Worm (Caenorhabditis elegans) whole organism, young adult: ENCODE data around the gene C16C8.9.

Experiments
- B0019.2 ChIP-seq: fragments of 200-800 bp; sonication (Bioruptor generic); conservative IDR thresholded peaks from 2 replicates; pipeline ENCODE4 v1.3.6; 2022; ENCODE audit warnings: missing genetic modification reagents, missing genetic modification characterization, missing compliant biosample characterization
- B0035.1 ChIP-seq: sonication (generic microtip); optimal IDR thresholded peaks from 2 replicates; lab custom pipeline; 2016; ENCODE audit warnings: missing genetic modification characterization, mild to moderate bottlenecking, missing compliant biosample characterization, missing genotype, missing genetic modification reagents
- B0336.3 ChIP-seq: fragments of 200-800 bp; sonication (Bioruptor generic); IDR thresholded peaks from 2 replicates; pipeline ENCODE4 v1.3.6; 2022; ENCODE audit warnings: missing genetic modification characterization, missing compliant biosample characterization
- F22D6.2 ChIP-seq: sonication (generic microtip); optimal IDR thresholded peaks from 2 replicates; lab custom pipeline; 2016; ENCODE audit warnings: mild to moderate bottlenecking, missing genetic modification characterization, missing compliant biosample characterization
- F55B11.4 ChIP-seq: sonication (generic microtip); optimal IDR thresholded peaks from 2 replicates; lab custom pipeline; 2016; ENCODE audit warnings: missing compliant biosample characterization, missing genetic modification characterization, borderline replicate concordance; ENCODE audit not compliant: insufficient read depth
- K12H6.12 ChIP-seq: fragments of 200-800 bp; sonication (Bioruptor generic); optimal IDR thresholded peaks from 2 replicates; lab custom pipeline; 2018; ENCODE audit warnings: mild to moderate bottlenecking, missing genetic modification characterization, missing compliant biosample characterization
- T26A5.8 ChIP-seq: sonication (generic microtip); optimal IDR thresholded peaks from 2 replicates; lab custom pipeline; 2016; ENCODE audit warnings: missing genetic modification characterization, missing compliant biosample characterization
- Y53F4B.3 ChIP-seq: fragments of 200-800 bp; sonication (Bioruptor generic); IDR thresholded peaks from 2 replicates; pipeline ENCODE4 v1.3.6; 2022; ENCODE audit warnings: missing genetic modification reagents, missing genetic modification characterization, missing compliant biosample characterization
- Y53G8AR.9 ChIP-seq: fragments of 200-800 bp; sonication (Bioruptor generic); conservative IDR thresholded peaks from 2 replicates; pipeline ENCODE4 v1.3.6; 2022; ENCODE audit warnings: missing genetic modification reagents, missing genetic modification characterization, missing compliant biosample characterization
- Y67H2A.10 ChIP-seq: fragments of 200-800 bp; sonication (Bioruptor generic); conservative IDR thresholded peaks from 2 replicates; pipeline ENCODE4 v1.3.6; 2022; ENCODE audit warnings: missing genetic modification reagents, missing genetic modification characterization, missing compliant biosample characterization
- akir-1 ChIP-seq: fragments of 200-800 bp; sonication (Bioruptor generic); optimal IDR thresholded peaks from 2 replicates; lab custom pipeline; 2018; ENCODE audit warnings: mild to moderate bottlenecking, missing genetic modification characterization, moderate library complexity, missing compliant biosample characterization
- ama-1 ChIP-seq, 3 experiments: fragments of 150-350 bp in 1 of 3; sonication (generic microtip) in 2 of 3; optimal IDR thresholded peaks; 2 replicates each; lab custom pipeline; 2014 to 2018; ENCODE audit warnings: missing biosample characterization in 2 of 3, missing genetic modification characterization in 2 of 3, missing genetic modification reagents in 2 of 3
- aptf-2 ChIP-seq: fragments of 200-800 bp; sonication (Bioruptor generic); conservative IDR thresholded peaks from 2 replicates; pipeline ENCODE4 v1.3.6; 2022; ENCODE audit warnings: missing genetic modification reagents, missing genetic modification characterization, missing compliant biosample characterization
- aptf-3 ChIP-seq: fragments of 200-800 bp; sonication (Bioruptor generic); IDR thresholded peaks from 2 replicates; pipeline ENCODE4 v1.3.6; 2022; ENCODE audit warnings: missing genetic modification characterization, missing compliant biosample characterization
- atf-7 ChIP-seq: sonication (generic microtip); optimal IDR thresholded peaks from 2 replicates; lab custom pipeline; 2017; ENCODE audit warnings: mild to moderate bottlenecking, missing genetic modification characterization, missing compliant biosample characterization
- athp-1 ChIP-seq: sonication (generic microtip); optimal IDR thresholded peaks from 2 replicates; lab custom pipeline; 2017; ENCODE audit warnings: mild to moderate bottlenecking, missing genetic modification characterization, missing compliant biosample characterization
- attf-5 ChIP-seq: fragments of 200-800 bp; sonication (Bioruptor generic); optimal IDR thresholded peaks from 2 replicates; lab custom pipeline; 2018; ENCODE audit warnings: mild to moderate bottlenecking, missing genetic modification characterization, missing compliant biosample characterization
- bed-1 ChIP-seq: fragments of 200-800 bp; sonication (Bioruptor generic); IDR thresholded peaks from 2 replicates; pipeline ENCODE4 v1.3.6; 2022; ENCODE audit warnings: missing genetic modification reagents, missing genetic modification characterization, missing compliant biosample characterization
- ceh-91 ChIP-seq: fragments of 200-800 bp; sonication (Bioruptor generic); IDR thresholded peaks from 2 replicates; pipeline ENCODE4 v1.3.6; 2022; ENCODE audit warnings: missing genetic modification reagents, missing genetic modification characterization, missing compliant biosample characterization
- chd-7 ChIP-seq: sonication (generic microtip); optimal IDR thresholded peaks from 2 replicates; lab custom pipeline; 2016; ENCODE audit warnings: mild to moderate bottlenecking, missing genetic modification characterization, moderate library complexity, missing compliant biosample characterization
- dox-1 ChIP-seq: fragments of 200-800 bp; sonication (Bioruptor generic); IDR thresholded peaks from 2 replicates; pipeline ENCODE4 v1.3.6; 2022; ENCODE audit warnings: missing genetic modification reagents, missing genetic modification characterization, missing compliant biosample characterization
- dpff-1 ChIP-seq: sonication (generic microtip); optimal IDR thresholded peaks from 2 replicates; lab custom pipeline; 2017; ENCODE audit warnings: mild to moderate bottlenecking, missing genetic modification characterization, missing compliant biosample characterization
- efl-1 ChIP-seq: fragments of 150-350 bp; optimal IDR thresholded peaks from 2 replicates; lab custom pipeline; 2014; ENCODE audit warnings: missing biosample characterization, missing genetic modification reagents, missing genetic modification characterization
- egrh-3 ChIP-seq: fragments of 200-800 bp; sonication (Bioruptor generic); IDR thresholded peaks from 2 replicates; pipeline ENCODE4 v1.3.6; 2022; ENCODE audit warnings: missing genetic modification reagents, missing genetic modification characterization, missing compliant biosample characterization
- fkh-3 ChIP-seq: sonication (generic microtip); optimal IDR thresholded peaks from 2 replicates; lab custom pipeline; 2016; ENCODE audit warnings: mild to moderate bottlenecking, missing genetic modification characterization, missing compliant biosample characterization
- hlh-12 ChIP-seq: sonication (generic microtip); optimal IDR thresholded peaks from 2 replicates; lab custom pipeline; 2016; ENCODE audit warnings: missing genetic modification characterization, missing compliant biosample characterization
- hmg-1.2 ChIP-seq: fragments of 200-800 bp; sonication (Bioruptor generic); IDR thresholded peaks from 2 replicates; pipeline ENCODE4 v1.3.6; 2022; ENCODE audit warnings: missing genetic modification reagents, missing genetic modification characterization, missing compliant biosample characterization
- hmg-20 ChIP-seq: fragments of 200-800 bp; sonication (Bioruptor generic); IDR thresholded peaks from 2 replicates; pipeline ENCODE4 v1.3.6; 2022; ENCODE audit warnings: missing genetic modification reagents, missing genetic modification characterization, missing compliant biosample characterization
- lag-1 ChIP-seq: fragments of 200-800 bp; sonication (Bioruptor generic); IDR thresholded peaks from 2 replicates; pipeline ENCODE4 v1.3.6; 2022; ENCODE audit warnings: missing genetic modification reagents, missing genetic modification characterization, missing compliant biosample characterization
- lsl-1 ChIP-seq: fragments of 200-800 bp; sonication (Bioruptor generic); optimal IDR thresholded peaks from 2 replicates; lab custom pipeline; 2018; ENCODE audit warnings: mild to moderate bottlenecking, missing genetic modification characterization, moderate library complexity, missing compliant biosample characterization
- madf-10 ChIP-seq: sonication (generic microtip); optimal IDR thresholded peaks from 2 replicates; lab custom pipeline; 2016; ENCODE audit warnings: mild to moderate bottlenecking, missing genetic modification characterization, missing compliant biosample characterization
- madf-3 ChIP-seq: fragments of 200-800 bp; sonication (Bioruptor generic); IDR thresholded peaks from 2 replicates; pipeline ENCODE4 v1.3.6; 2022; ENCODE audit warnings: missing genetic modification reagents, missing genetic modification characterization, missing compliant biosample characterization
- madf-6 ChIP-seq: fragments of 200-800 bp; sonication (Bioruptor generic); IDR thresholded peaks from 2 replicates; pipeline ENCODE4 v1.3.6; 2022; ENCODE audit warnings: missing genetic modification reagents, missing genetic modification characterization, missing compliant biosample characterization
- mcd-1 ChIP-seq: fragments of 200-800 bp; sonication (Bioruptor generic); IDR thresholded peaks from 2 replicates; pipeline ENCODE4 v1.3.6; 2022; ENCODE audit warnings: missing genetic modification reagents, missing genetic modification characterization, missing compliant biosample characterization
- mel-28 ChIP-seq: sonication (generic microtip); optimal IDR thresholded peaks from 2 replicates; lab custom pipeline; 2016; ENCODE audit warnings: borderline replicate concordance, mild to moderate bottlenecking, missing genetic modification characterization, missing compliant biosample characterization
- nfyb-1 ChIP-seq: fragments of 200-800 bp; sonication (Bioruptor generic); IDR thresholded peaks from 2 replicates; pipeline ENCODE4 v1.3.6; 2022; ENCODE audit warnings: missing genetic modification reagents, missing genetic modification characterization, missing compliant biosample characterization
- nhr-179 ChIP-seq: sonication (generic microtip); optimal IDR thresholded peaks from 2 replicates; lab custom pipeline; 2016; ENCODE audit warnings: mild to moderate bottlenecking, missing genetic modification characterization, missing compliant biosample characterization
- nhr-90 ChIP-seq: sonication (generic microtip); optimal IDR thresholded peaks from 2 replicates; lab custom pipeline; 2016; ENCODE audit warnings: missing genotype, mild to moderate bottlenecking, missing genetic modification characterization, missing compliant biosample characterization
- pha-4 ChIP-seq: fragments of 150-350 bp; sonication (generic microtip); optimal IDR thresholded peaks from 2 replicates; lab custom pipeline; 2014; ENCODE audit warnings: missing biosample characterization, missing genetic modification reagents, missing genetic modification characterization
- repo-1 ChIP-seq: sonication (generic microtip); optimal IDR thresholded peaks from 2 replicates; lab custom pipeline; 2017; ENCODE audit warnings: mild to moderate bottlenecking, missing genetic modification characterization, missing compliant biosample characterization
- tlf-1 ChIP-seq: fragments of 200-800 bp; sonication (Bioruptor generic); optimal IDR thresholded peaks from 2 replicates; lab custom pipeline; 2018; ENCODE audit warnings: mild to moderate bottlenecking, missing genetic modification characterization, missing compliant biosample characterization
- unc-62 ChIP-seq: fragments of 150-350 bp; optimal IDR thresholded peaks from 2 replicates; lab custom pipeline; 2014; ENCODE audit warnings: missing biosample characterization, missing genetic modification reagents, missing genetic modification characterization
- xnd-1 ChIP-seq: sonication (generic microtip); optimal IDR thresholded peaks from 2 replicates; lab custom pipeline; 2016; ENCODE audit warnings: missing genotype, missing genetic modification reagents, missing genetic modification characterization, missing compliant biosample characterization
- zfh-2 ChIP-seq: fragments of 200-800 bp; sonication (Bioruptor generic); conservative IDR thresholded peaks from 2 replicates; pipeline ENCODE4 v1.3.6; 2022; ENCODE audit warnings: missing genetic modification reagents, missing genetic modification characterization, missing compliant biosample characterization
- ztf-25 ChIP-seq: fragments of 200-800 bp; sonication (Bioruptor generic); IDR thresholded peaks from 2 replicates; pipeline ENCODE4 v1.3.6; 2022; ENCODE audit warnings: missing genetic modification reagents, missing genetic modification characterization, missing compliant biosample characterization
- ztf-26 ChIP-seq: sonication (generic microtip); optimal IDR thresholded peaks from 2 replicates; lab custom pipeline; 2017; ENCODE audit warnings: missing genetic modification characterization, missing compliant biosample characterization
- ztf-28 ChIP-seq: fragments of 200-800 bp; sonication (Bioruptor generic); IDR thresholded peaks from 2 replicates; pipeline ENCODE4 v1.3.6; 2022; ENCODE audit warnings: missing genetic modification reagents, missing genetic modification characterization, missing compliant biosample characterization
- ztf-3 ChIP-seq: fragments of 200-800 bp; sonication (Bioruptor generic); optimal IDR thresholded peaks from 2 replicates; lab custom pipeline; 2018; ENCODE audit warnings: mild to moderate bottlenecking, missing genetic modification characterization, missing compliant biosample characterization

C16C8.9 gene

DNA sequence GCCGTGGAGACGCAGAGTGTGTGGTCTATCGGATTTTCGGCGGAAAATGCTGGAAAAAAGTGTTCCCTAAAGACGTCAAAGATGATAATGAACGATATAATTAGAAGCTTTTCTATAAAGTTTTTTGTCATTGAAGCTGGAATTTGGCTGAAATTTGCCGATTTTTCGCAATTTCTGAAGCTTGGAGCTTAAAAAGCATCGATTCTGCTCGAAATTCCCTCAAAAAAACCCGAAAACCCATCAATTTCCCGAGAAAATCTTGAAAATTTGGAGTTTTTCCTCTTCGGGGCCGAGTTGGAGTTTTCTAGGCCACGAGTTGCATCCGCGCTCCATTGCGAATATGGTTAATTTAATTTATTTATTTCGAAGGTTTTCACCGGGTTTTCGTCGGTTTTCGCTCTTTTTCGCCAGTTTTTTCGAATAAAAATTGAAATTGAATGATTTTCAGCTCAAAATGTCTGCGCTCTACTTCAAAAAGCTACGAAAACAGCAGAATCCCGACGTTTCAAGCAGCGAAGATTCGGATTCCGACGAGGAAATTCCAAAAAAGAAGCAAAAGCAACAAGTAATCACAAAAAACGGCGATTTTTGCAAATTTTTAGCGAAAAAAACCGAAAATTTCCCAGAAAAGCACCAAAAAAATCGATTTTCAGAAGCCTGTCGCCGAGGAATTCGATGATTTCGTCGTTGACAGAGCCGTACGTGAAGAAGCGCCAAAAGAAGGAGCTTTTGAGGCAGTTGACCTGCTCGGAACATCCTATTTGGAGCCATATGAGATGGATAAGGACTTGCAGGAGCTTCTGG, 39.7 kb upstream of the C16C8.9 start, which contains the start of the genes col-71 and Y49F6B.2 (continued):
- TF ChIP-seq Y53F4B.3 = no peak
- no peak for TF ChIP-seq pha-4 (tag; lab: Kevin White, UChicago)
- TF ChIP-seq zfh-2 = no peak
- peak; percentile 92 for TF ChIP-seq dox-1 (GFP tag; lab: Robert Waterston, UW)
- TF ChIP-seq lsl-1 = peak; percentile 46
- peak; percentile 98 for TF ChIP-seq mcd-1
- TF ChIP-seq ceh-91 (GFP tag; lab: Robert Waterston, UW) = peak; percentile 55
- no peak; the same call in 1 of the 2 replicates for TF ChIP-seq hmg-1.2 (GFP tag; lab: Robert Waterston, UW)
- no peak for TF ChIP-seq ztf-26 (tag; lab: Kevin White, UChicago)
- no peak for TF ChIP-seq mel-28 (tag; lab: Kevin White, UChicago)
- TF ChIP-seq madf-3 (GFP tag; lab: Robert Waterston, UW) = no peak
- peak; percentile 53; the same call in 1 of the 2 replicates for TF ChIP-seq ztf-28 (GFP tag; lab: Robert Waterston, UW)
- peak; percentile 42 for TF ChIP-seq madf-10 (tag; lab: Kevin White, UChicago)
- TF ChIP-seq Y67H2A.10 (GFP tag; lab: Robert Waterston, UW) = 0 out of 2 replicates have a peak, but pooled peaks have one; percentile 50
- no peak for TF ChIP-seq nhr-179
- TF ChIP-seq F55B11.4 (tag; lab: Kevin White, UChicago) = no peak
- TF ChIP-seq repo-1 (tag; lab: Kevin White, UChicago) = no peak
- TF ChIP-seq akir-1 (GFP tag; lab: Kevin White, UChicago) = no peak
- peak; percentile 63 for TF ChIP-seq madf-6 (GFP tag; lab: Robert Waterston, UW)
- no peak; the same call in 1 of the 2 replicates for TF ChIP-seq B0336.3 (GFP tag; lab: Robert Waterston, UW)
- no peak for TF ChIP-seq nhr-90 (tag; lab: Kevin White, UChicago)
- peak; percentile 65; the same call in 1 of the 2 replicates for TF ChIP-seq Y53G8AR.9
- TF ChIP-seq xnd-1 (tag; lab: Kevin White, UChicago) = no peak
- TF ChIP-seq nfyb-1 (GFP tag; lab: Robert Waterston, UW) = no peak
- TF ChIP-seq atf-7 = no peak
- TF ChIP-seq unc-62 = no peak
- peak; percentile 58 for TF ChIP-seq attf-5 (GFP tag; lab: Kevin White, UChicago)
- TF ChIP-seq egrh-3 (GFP tag; lab: Robert Waterston, UW) = 0 out of 2 replicates have a peak, but pooled peaks have one; percentile 30
- TF ChIP-seq dpff-1 (tag; lab: Kevin White, UChicago) = no peak
- peak; percentile 44 for TF ChIP-seq K12H6.12 (tag; lab: Kevin White, UChicago)
- peak; percentile 27 for TF ChIP-seq efl-1 (GFP tag; lab: Kevin White, UChicago)
- TF ChIP-seq ztf-3 (GFP tag; lab: Kevin White, UChicago) = no peak
- no peak for TF ChIP-seq T26A5.8 (tag; lab: Kevin White, UChicago)
- TF ChIP-seq hmg-20 (GFP tag; lab: Robert Waterston, UW) = 0 out of 2 replicates have a peak, but pooled peaks have one; percentile 7
- TF ChIP-seq aptf-3 = no peak
- no peak for TF ChIP-seq lag-1 (GFP tag; lab: Robert Waterston, UW)
- no peak for TF ChIP-seq fkh-3 (tag; lab: Kevin White, UChicago)
- no peak for TF ChIP-seq B0035.1 (tag; lab: Kevin White, UChicago)
- no peak for TF ChIP-seq ama-1 (optimal IDR thresholded peaks at IDR 0.05; lab: Kevin White, UChicago)
- no peak for TF ChIP-seq ama-1 (GFP tag; optimal IDR thresholded peaks at IDR 0.05; lab: Kevin White, UChicago)
- 0 out of 2 replicates have a peak, but pooled peaks have one; percentile 70 for TF ChIP-seq ztf-25 (GFP tag; lab: Robert Waterston, UW)
- TF ChIP-seq bed-1 (GFP tag; lab: Robert Waterston, UW) = no peak
- peak; percentile 26 for TF ChIP-seq F22D6.2 (tag; lab: Kevin White, UChicago)
- TF ChIP-seq hlh-12 (tag; lab: Kevin White, UChicago) = no peak
- TF ChIP-seq B0019.2 (GFP tag; lab: Robert Waterston, UW) = no peak
- peak; percentile 18 for TF ChIP-seq tlf-1 (GFP tag; lab: Kevin White, UChicago)
- TF ChIP-seq athp-1 = peak; percentile 58
- TF ChIP-seq aptf-2 (GFP tag; lab: Robert Waterston, UW) = 0 out of 2 replicates have a peak, but pooled peaks have one; percentile 22
- TF ChIP-seq chd-7 (tag; lab: Kevin White, UChicago) = no peak
